Fruit fly (Drosophila melanogaster): ENCODE measurements around the gene f-cup.

- TF ChIP-seq pan (optimal IDR thresholded peaks at IDR 0.05) = no peak
- no peak for TF ChIP-seq usp (GFP tag; optimal IDR thresholded peaks at IDR 0.05)
- no peak for TF ChIP-seq psq (optimal IDR thresholded peaks at IDR 0.05)
- no peak for TF ChIP-seq Dll (optimal IDR thresholded peaks at IDR 0.05)
- TF ChIP-seq CG8478 (optimal IDR thresholded peaks at IDR 0.05) = no peak
Observed at dm6 chr3R:13720798-13721197, 20.2 kb upstream of the f-cup start.
